Fruit fly (Drosophila melanogaster): Measurements from ENCODE around the gene CG32548.
A peak's percentile ranks its signal among the peaks of the same experiment; 100 is the strongest.

Gene CG32548

DNA sequence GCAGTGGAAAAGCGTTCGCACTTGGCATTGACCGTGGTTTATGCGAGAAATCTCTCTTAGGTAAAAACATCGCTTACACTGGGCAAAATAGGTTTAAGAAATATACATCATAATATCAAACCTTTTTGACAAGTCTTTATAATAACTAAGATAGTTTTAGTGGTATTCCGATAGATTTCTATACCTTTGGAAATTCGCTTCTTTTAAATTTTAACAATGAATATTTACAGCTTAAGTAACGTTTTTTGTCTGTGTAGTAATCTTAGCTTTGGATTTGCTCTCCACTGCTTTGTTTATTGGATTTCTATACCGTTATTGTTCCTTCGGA lies 33.0 kb downstream of the CG32548 start (continued):
- TF ChIP-seq caup (GFP tag; optimal IDR thresholded peaks at IDR 0.05; ENCODE audit: severe bottlenecking) (no peak), Max (GFP tag; optimal IDR thresholded peaks at IDR 0.05) (no peak)

DNA sequence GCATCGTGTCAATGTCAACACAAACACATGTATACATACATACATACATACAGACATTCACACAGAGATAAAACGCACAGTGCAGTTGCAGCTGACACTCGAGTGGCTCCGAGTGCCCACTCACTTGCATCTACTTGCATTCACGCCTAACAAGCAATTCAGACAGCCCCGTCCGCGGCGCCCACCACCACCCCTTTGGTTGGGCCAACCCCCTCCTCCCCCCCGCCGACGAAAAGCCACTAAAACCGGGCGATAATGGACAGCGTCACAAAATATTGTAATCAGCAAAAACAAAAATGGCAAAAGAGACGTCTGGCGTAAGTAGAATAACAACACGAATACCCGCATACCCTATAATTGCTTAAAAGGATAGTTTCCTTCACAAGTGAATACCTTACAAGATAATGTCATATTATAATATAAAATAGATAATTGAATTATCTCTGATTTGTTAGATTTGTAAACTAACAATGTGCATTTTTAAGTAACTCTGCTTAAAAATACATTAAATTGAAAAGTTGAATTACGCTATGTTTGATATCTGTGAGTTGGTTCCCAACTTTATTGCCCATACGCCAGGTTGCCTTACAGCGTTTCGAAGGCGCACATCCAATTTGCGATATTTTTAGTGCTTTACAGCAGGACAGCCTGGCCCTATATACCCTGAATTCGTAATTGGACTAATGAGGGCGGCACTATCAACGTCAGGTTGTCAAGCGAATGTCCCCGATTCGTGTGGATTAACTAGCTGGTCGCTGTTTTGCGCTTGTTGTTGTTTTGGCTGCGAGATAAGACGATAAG lies 33.6 kb downstream of the CG32548 start:
- no peak for TF ChIP-seq CG2712 (tag; optimal IDR thresholded peaks at IDR 0.05)
- TF ChIP-seq cg (GFP tag; optimal IDR thresholded peaks at IDR 0.05), result peak; percentile 2
- TF ChIP-seq CG4360 (GFP tag; IDR thresholded peaks at IDR 0.05), result peak; percentile 31; the same call in 1 of the 2 replicates
- peak; percentile 6 for TF ChIP-seq grau (tag; optimal IDR thresholded peaks at IDR 0.05)
- TF ChIP-seq Rfx (GFP tag; IDR thresholded peaks at IDR 0.05), result peak; percentile 14; the same call in 1 of the 2 replicates
- TF ChIP-seq ftz-f1 (GFP tag; optimal IDR thresholded peaks at IDR 0.05), result peak; percentile 3
- TF ChIP-seq D19B (GFP tag; optimal IDR thresholded peaks at IDR 0.05), result peak; percentile 93
- peak; percentile 9 for TF ChIP-seq gem (tag; optimal IDR thresholded peaks at IDR 0.05)
- TF ChIP-seq Hr51 (GFP tag; optimal IDR thresholded peaks at IDR 0.05), result peak in 1 of 2 experiments; percentile 23
- TF ChIP-seq sr (GFP tag; IDR thresholded peaks at IDR 0.05), result 0 out of 3 replicates have a peak, but pooled peaks have one; percentile 21
- TF ChIP-seq GATAe (GFP tag; conservative IDR thresholded peaks at IDR 0.05), result peak; percentile 70
- TF ChIP-seq slbo (GFP tag; IDR thresholded peaks at IDR 0.05), result peak; percentile 22; the same call in 1 of the 2 replicates
- TF ChIP-seq sna (GFP tag; IDR thresholded peaks at IDR 0.05; ENCODE audit: partially characterized antibody), result no peak
- TF ChIP-seq CG2129 (GFP tag; IDR thresholded peaks at IDR 0.05; ENCODE audit: partially characterized antibody), result no peak
- TF ChIP-seq ind (GFP tag; optimal IDR thresholded peaks at IDR 0.05), result no peak
- no peak for TF ChIP-seq h (optimal IDR thresholded peaks at IDR 0.05)
- peak; percentile 59 for TF ChIP-seq CG34376 (GFP tag; optimal IDR thresholded peaks at IDR 0.05)
- peak; percentile 93 for TF ChIP-seq crol (GFP tag; IDR thresholded peaks at IDR 0.05)
- no peak for TF ChIP-seq tap (tag; optimal IDR thresholded peaks at IDR 0.05)
- TF ChIP-seq CoRest (tag; optimal IDR thresholded peaks at IDR 0.05), result peak; percentile 1
- no peak for TF ChIP-seq CG7556 (GFP tag; optimal IDR thresholded peaks at IDR 0.05)
- no peak for TF ChIP-seq nom (GFP tag; optimal IDR thresholded peaks at IDR 0.05)
- TF ChIP-seq CG4854 (GFP tag; optimal IDR thresholded peaks at IDR 0.05), result no peak
- peak; percentile 71 for TF ChIP-seq mirr (GFP tag; optimal IDR thresholded peaks at IDR 0.05)
- TF ChIP-seq exex (tag; optimal IDR thresholded peaks at IDR 0.05), result peak; percentile 57
- TF ChIP-seq CG9727 (GFP tag; optimal IDR thresholded peaks at IDR 0.05), result peak; percentile 22
- TF ChIP-seq Med (GFP tag), result peak; percentile 75
- peak; percentile 20 for TF ChIP-seq CG2678 (tag; optimal IDR thresholded peaks at IDR 0.05)
- TF ChIP-seq Oli (tag; optimal IDR thresholded peaks at IDR 0.05), result peak; percentile 10
- peak; percentile 65 for TF ChIP-seq row (GFP tag; IDR thresholded peaks at IDR 0.05)
- TF ChIP-seq sug (tag; optimal IDR thresholded peaks at IDR 0.05), result peak; percentile 41
- peak; percentile 12 for TF ChIP-seq CG10543 (GFP tag; optimal IDR thresholded peaks at IDR 0.05)
- TF ChIP-seq CG17361 (GFP tag; IDR thresholded peaks at IDR 0.05), result peak; percentile 24; the same call in 1 of the 3 replicates

DNA sequence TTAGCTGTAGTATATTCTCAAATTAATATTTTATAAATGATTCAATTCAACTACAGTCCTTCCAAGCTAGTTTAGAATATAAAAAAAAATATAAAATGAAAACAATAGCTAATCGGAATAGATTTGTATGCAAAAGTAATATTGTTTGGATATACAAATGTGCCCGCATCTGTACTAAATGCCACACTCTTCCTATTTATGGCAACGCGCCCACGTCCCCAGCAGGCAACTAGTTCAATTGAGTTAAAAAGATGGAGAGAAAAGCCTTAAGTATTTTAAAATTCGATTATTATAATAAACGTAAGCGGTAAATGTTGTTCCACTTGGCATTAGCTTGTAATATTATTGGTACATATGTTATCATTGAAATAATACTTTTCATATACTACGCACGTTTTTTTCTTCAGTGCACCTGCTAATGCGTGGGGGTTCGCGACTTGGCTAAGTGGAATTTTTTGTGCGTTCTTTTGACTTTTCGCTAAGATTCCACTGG lies 34.8 kb downstream of the CG32548 start:
- TF ChIP-seq NC2α (GFP tag; optimal IDR thresholded peaks at IDR 0.05), result peak; percentile 27
- TF ChIP-seq CG33557 (GFP tag; optimal IDR thresholded peaks at IDR 0.05), result no peak
- TF ChIP-seq CG4282 (GFP tag; optimal IDR thresholded peaks at IDR 0.05), result no peak
- TF ChIP-seq gsb-n (tag; optimal IDR thresholded peaks at IDR 0.05), result peak; percentile 49
- TF ChIP-seq CHES-1-like (GFP tag; optimal IDR thresholded peaks at IDR 0.05), result no peak
- TF ChIP-seq Antp (GFP tag; optimal IDR thresholded peaks at IDR 0.05), result peak; percentile 35
- peak; percentile 84 for TF ChIP-seq Ssrp (tag; optimal IDR thresholded peaks at IDR 0.05)
- TF ChIP-seq Hr78 (GFP tag; optimal IDR thresholded peaks at IDR 0.05), result peak in 1 of 2 experiments; percentile 13
- peak; percentile 64 for TF ChIP-seq CG12942 (GFP tag; optimal IDR thresholded peaks at IDR 0.05)
- peak; percentile 76 for TF ChIP-seq CG13424 (tag; optimal IDR thresholded peaks at IDR 0.05)
- TF ChIP-seq GATAe (GFP tag; conservative IDR thresholded peaks at IDR 0.05), result no peak
- TF ChIP-seq CG17385 (GFP tag; optimal IDR thresholded peaks at IDR 0.05), result peak; percentile 59
- TF ChIP-seq MTF-1 (GFP tag; optimal IDR thresholded peaks at IDR 0.05; ENCODE audit: borderline replicate concordance), result no peak

Data from whole organism, embryonic.